Fruit fly (Drosophila melanogaster) whole organism, embryonic: ENCODE measurements around the gene PAPLA1.

Experiments used
- CG12104 ChIP-seq: fragments of 200-800 bp; sonication (Bioruptor generic); optimal IDR thresholded peaks from 3 replicates; lab custom pipeline; 2016; ENCODE audit warnings: missing biosample characterization, missing genetic modification characterization
- CG13894 ChIP-seq: fragments of 200-800 bp; sonication (Bioruptor generic); optimal IDR thresholded peaks from 3 replicates; lab custom pipeline; 2018; ENCODE audit warnings: missing biosample characterization, mild to moderate bottlenecking, missing genetic modification characterization, moderate library complexity
- CG14441 ChIP-seq: fragments of 200-800 bp; sonication (Bioruptor generic); IDR thresholded peaks from 2 replicates; pipeline ENCODE4 v1.3.6; 2022; ENCODE audit warnings: missing biosample characterization, missing genetic modification characterization
- CG15073 ChIP-seq: fragments of 200-800 bp; sonication (Bioruptor generic); optimal IDR thresholded peaks from 2 replicates; lab custom pipeline; 2016; ENCODE audit warnings: missing biosample characterization, missing genetic modification characterization
- CG17361 ChIP-seq: fragments of 200-800 bp; sonication (Bioruptor generic); IDR thresholded peaks from 3 replicates; pipeline ENCODE4 v1.3.6; 2022; ENCODE audit warnings: missing biosample characterization, missing genetic modification characterization
- CG17385 ChIP-seq: fragments of 200-800 bp; sonication (Bioruptor generic); optimal IDR thresholded peaks from 3 replicates; lab custom pipeline; 2018; ENCODE audit warnings: missing biosample characterization, mild to moderate bottlenecking, missing genetic modification characterization
- CG17612 ChIP-seq: fragments of 200-800 bp; sonication (Bioruptor generic); IDR thresholded peaks from 2 replicates; pipeline ENCODE4 v1.3.6; 2022; ENCODE audit warnings: missing biosample characterization, missing genetic modification characterization
- CG17829 ChIP-seq: fragments of 200-800 bp; optimal IDR thresholded peaks from 2 replicates; lab custom pipeline; 2019; ENCODE audit warnings: missing biosample characterization, mild to moderate bottlenecking, missing genetic modification characterization, moderate library complexity
- CG18262 ChIP-seq: fragments of 200-800 bp; optimal IDR thresholded peaks from 3 replicates; lab custom pipeline; 2019; ENCODE audit warnings: missing biosample characterization, mild to moderate bottlenecking, missing genetic modification characterization, moderate library complexity
- CG2678 ChIP-seq: fragments of 200-800 bp; sonication (Bioruptor generic); optimal IDR thresholded peaks from 3 replicates; lab custom pipeline; 2019; ENCODE audit warnings: missing biosample characterization, mild to moderate bottlenecking, missing genetic modification characterization, moderate library complexity
- CG3847 ChIP-seq: fragments of 200-800 bp; sonication (Bioruptor generic); IDR thresholded peaks from 2 replicates; pipeline ENCODE4 v1.3.6; 2022; ENCODE audit warnings: missing biosample characterization, missing genetic modification characterization
- CG4820 ChIP-seq: fragments of 200-800 bp; sonication (Bioruptor generic); optimal IDR thresholded peaks from 3 replicates; lab custom pipeline; 2016; ENCODE audit warnings: missing biosample characterization, missing genetic modification characterization
- CG7987 ChIP-seq: fragments of 200-800 bp; sonication (Bioruptor generic); optimal IDR thresholded peaks from 2 replicates; lab custom pipeline; 2018; ENCODE audit warnings: missing biosample characterization, mild to moderate bottlenecking, missing genetic modification characterization, moderate library complexity
- CG8944 ChIP-seq: fragments of 200-800 bp; sonication (Bioruptor generic); optimal IDR thresholded peaks from 3 replicates; lab custom pipeline; 2016; ENCODE audit warnings: missing biosample characterization, missing genetic modification characterization
- CG9215 ChIP-seq: fragments of 200-800 bp; sonication (Bioruptor generic); IDR thresholded peaks from 2 replicates; pipeline ENCODE4 v1.3.6; 2022; ENCODE audit warnings: missing biosample characterization, missing genetic modification characterization
- CG9876 ChIP-seq: fragments of 200-800 bp; sonication (Bioruptor generic); optimal IDR thresholded peaks from 2 replicates; lab custom pipeline; 2016; ENCODE audit warnings: missing biosample characterization, missing genetic modification characterization
- D19B ChIP-seq: fragments of 200-800 bp; sonication (Bioruptor generic); optimal IDR thresholded peaks from 2 replicates; lab custom pipeline; 2017; ENCODE audit warnings: missing biosample characterization, mild to moderate bottlenecking, missing genetic modification characterization
- Fer2 ChIP-seq: fragments of 200-800 bp; sonication (Bioruptor generic); optimal IDR thresholded peaks from 2 replicates; lab custom pipeline; 2018; ENCODE audit warnings: missing biosample characterization, mild to moderate bottlenecking, missing genetic modification characterization, moderate library complexity
- Hr3 ChIP-seq: fragments of 200-800 bp; sonication (Bioruptor generic); optimal IDR thresholded peaks from 3 replicates; lab custom pipeline; 2016; ENCODE audit warnings: missing biosample characterization, missing genetic modification characterization
- Lim3 ChIP-seq: fragments of 200-800 bp; sonication (Bioruptor generic); IDR thresholded peaks from 2 replicates; pipeline ENCODE4 v1.3.6; 2022; ENCODE audit warnings: missing biosample characterization, missing genetic modification characterization
- Sin3A ChIP-seq: fragments of >200 bp; optimal IDR thresholded peaks from 2 replicates; lab custom pipeline; 2018
- Six4 ChIP-seq: fragments of 200-800 bp; sonication (Bioruptor generic); optimal IDR thresholded peaks from 2 replicates; lab custom pipeline; 2016; ENCODE audit warnings: missing biosample characterization, missing genetic modification characterization
- Vsx1 ChIP-seq: fragments of 200-800 bp; sonication (Bioruptor generic); optimal IDR thresholded peaks from 2 replicates; lab custom pipeline; 2017; ENCODE audit warnings: missing biosample characterization, mild to moderate bottlenecking, missing genetic modification characterization, missing genetic modification reagents
- ara ChIP-seq: fragments of 200-800 bp; sonication (Bioruptor generic); IDR thresholded peaks from 2 replicates; pipeline ENCODE4 v1.3.6; 2022; ENCODE audit warnings: missing biosample characterization, missing genetic modification characterization
- bcd ChIP-seq: fragments of 200-800 bp; sonication (Bioruptor generic); optimal IDR thresholded peaks from 2 replicates; lab custom pipeline; 2017; ENCODE audit warnings: missing biosample characterization, mild to moderate bottlenecking, missing genetic modification characterization
- bigmax ChIP-seq: fragments of 200-800 bp; sonication (Bioruptor generic); optimal IDR thresholded peaks from 2 replicates; lab custom pipeline; 2018; ENCODE audit warnings: missing biosample characterization, mild to moderate bottlenecking, missing genetic modification characterization
- bsh ChIP-seq, 2 experiments: fragments of 200-800 bp; sonication (Bioruptor generic); optimal IDR thresholded peaks; 2 replicates each; lab custom pipeline; 2017 to 2018; ENCODE audit warnings: mild to moderate bottlenecking in 2 of 2, missing biosample characterization in 2 of 2, missing genetic modification characterization in 2 of 2, moderate library complexity in 1 of 2
- cad ChIP-seq: fragments of >200 bp; optimal IDR thresholded peaks from 2 replicates; lab custom pipeline; 2017; ENCODE audit warnings: missing biosample characterization, missing genetic modification characterization
- cato ChIP-seq: fragments of 200-800 bp; sonication (Bioruptor generic); optimal IDR thresholded peaks from 2 replicates; lab custom pipeline; 2016; ENCODE audit warnings: missing biosample characterization, missing genetic modification characterization, borderline replicate concordance
- chm ChIP-seq: fragments of 200-800 bp; sonication (Bioruptor generic); IDR thresholded peaks from 2 replicates; pipeline ENCODE4 v1.3.6; 2022; ENCODE audit warnings: missing biosample characterization, missing genetic modification characterization
- ci ChIP-seq: fragments of 200-800 bp; sonication (Bioruptor generic); IDR thresholded peaks from 3 replicates; pipeline ENCODE4 v1.3.6; 2022; ENCODE audit warnings: missing biosample characterization, missing genetic modification characterization
- dimm ChIP-seq: fragments of 200-800 bp; sonication (Bioruptor generic); IDR thresholded peaks from 2 replicates; pipeline ENCODE4 v1.3.6; 2022; ENCODE audit warnings: missing biosample characterization, missing genetic modification characterization
- dm ChIP-seq: fragments of 200-800 bp; sonication (Bioruptor generic); optimal IDR thresholded peaks from 3 replicates; lab custom pipeline; 2016; ENCODE audit warnings: missing biosample characterization, missing genetic modification characterization
- exex ChIP-seq: fragments of 200-800 bp; sonication (Bioruptor generic); optimal IDR thresholded peaks from 4 replicates; lab custom pipeline; 2018; ENCODE audit warnings: missing biosample characterization, mild to moderate bottlenecking, missing genetic modification characterization, moderate library complexity
- fd102C ChIP-seq: fragments of 200-800 bp; sonication (Bioruptor generic); optimal IDR thresholded peaks from 2 replicates; lab custom pipeline; 2018; ENCODE audit warnings: missing biosample characterization, mild to moderate bottlenecking, missing genetic modification characterization, moderate library complexity
- fd3F ChIP-seq: fragments of 200-800 bp; sonication (Bioruptor generic); optimal IDR thresholded peaks from 2 replicates; lab custom pipeline; 2018; ENCODE audit warnings: missing biosample characterization, mild to moderate bottlenecking, missing genetic modification characterization, moderate library complexity
- fd96Cb ChIP-seq: fragments of 200-800 bp; sonication (Bioruptor generic); optimal IDR thresholded peaks from 2 replicates; lab custom pipeline; 2018; ENCODE audit warnings: missing biosample characterization, mild to moderate bottlenecking, missing genetic modification characterization, moderate library complexity
- gem ChIP-seq: fragments of 200-800 bp; sonication (Bioruptor generic); optimal IDR thresholded peaks from 2 replicates; lab custom pipeline; 2019; ENCODE audit warnings: missing biosample characterization, mild to moderate bottlenecking, missing genetic modification characterization, moderate library complexity
- her ChIP-seq: fragments of 200-800 bp; sonication (Bioruptor generic); optimal IDR thresholded peaks from 2 replicates; lab custom pipeline; 2016; ENCODE audit warnings: missing biosample characterization, missing genetic modification characterization
- knrl ChIP-seq: fragments of 200-800 bp; sonication (Bioruptor generic); IDR thresholded peaks from 3 replicates; pipeline ENCODE4 v1.3.6; 2022; ENCODE audit warnings: missing biosample characterization, missing genetic modification characterization; ENCODE audit not compliant: partially characterized antibody
- mam ChIP-seq: fragments of 200-800 bp; sonication (Bioruptor generic); optimal IDR thresholded peaks from 3 replicates; lab custom pipeline; 2016; ENCODE audit warnings: missing biosample characterization, missing genetic modification characterization
- pnt ChIP-seq: fragments of 200-800 bp; sonication (Bioruptor generic); optimal IDR thresholded peaks from 3 replicates; lab custom pipeline; 2016; ENCODE audit warnings: missing biosample characterization, missing genetic modification characterization
- pzg ChIP-seq: fragments of 200-800 bp; sonication (Bioruptor generic); optimal IDR thresholded peaks from 3 replicates; lab custom pipeline; 2018; ENCODE audit warnings: missing biosample characterization, mild to moderate bottlenecking, missing genetic modification characterization, moderate library complexity
- salm ChIP-seq: fragments of 200-800 bp; sonication (Bioruptor generic); optimal IDR thresholded peaks from 2 replicates; lab custom pipeline; 2018; ENCODE audit warnings: missing biosample characterization, mild to moderate bottlenecking, missing genetic modification characterization
- slp2 ChIP-seq: fragments of 200-800 bp; sonication (Bioruptor generic); optimal IDR thresholded peaks from 2 replicates; lab custom pipeline; 2016; ENCODE audit warnings: missing biosample characterization, missing genetic modification characterization
- sqz ChIP-seq: fragments of 200-800 bp; sonication (Bioruptor generic); optimal IDR thresholded peaks from 3 replicates; lab custom pipeline; 2018; ENCODE audit warnings: missing biosample characterization, mild to moderate bottlenecking, missing genetic modification characterization
- tap ChIP-seq: fragments of 200-800 bp; optimal IDR thresholded peaks from 3 replicates; lab custom pipeline; 2019; ENCODE audit warnings: missing biosample characterization, mild to moderate bottlenecking, missing genetic modification characterization, moderate library complexity
- trh ChIP-seq: fragments of 200-800 bp; sonication (Bioruptor generic); optimal IDR thresholded peaks from 2 replicates; lab custom pipeline; 2016; ENCODE audit warnings: missing biosample characterization, missing genetic modification characterization
- unpg ChIP-seq: fragments of 200-800 bp; sonication (Bioruptor generic); optimal IDR thresholded peaks from 3 replicates; lab custom pipeline; 2018; ENCODE audit warnings: missing biosample characterization, mild to moderate bottlenecking, missing genetic modification characterization, moderate library complexity
- vfl ChIP-seq: fragments of 200-800 bp; sonication (Bioruptor generic); optimal IDR thresholded peaks from 2 replicates; lab custom pipeline; 2016; ENCODE audit warnings: missing biosample characterization, missing genetic modification characterization
- vvl ChIP-seq: fragments of 200-800 bp; sonication (Bioruptor generic); IDR thresholded peaks from 2 replicates; pipeline ENCODE4 v1.3.6; 2022; ENCODE audit warnings: missing biosample characterization, missing genetic modification characterization
- yki ChIP-seq: fragments of >200 bp; optimal IDR thresholded peaks from 3 replicates; lab custom pipeline; 2018

PAPLA1 gene

dm6 chr2L:8159498-8159897 lies at the start of gene PAPLA1, which contains the start of gene Rbsn-5 (continued):
- TF ChIP-seq vvl (GFP tag; lab: Robert Waterston, UW): peak; percentile 95
- TF ChIP-seq mam (GFP tag; lab: Kevin White, UChicago): peak; percentile 98
- peak; percentile 94 for TF ChIP-seq CG13894
- TF ChIP-seq bcd (GFP tag; lab: Kevin White, UChicago): peak; percentile 96
- TF ChIP-seq cad (GFP tag; lab: Kevin White, UChicago): no peak
- peak; percentile 89 for TF ChIP-seq CG9215 (GFP tag; lab: Robert Waterston, UW)
- TF ChIP-seq Sin3A (lab: Kevin White, UChicago): peak; percentile 25
- peak; percentile 96 for TF ChIP-seq pnt (GFP tag; lab: Kevin White, UChicago)
- peak; percentile 93 for TF ChIP-seq exex (tag; lab: Kevin White, UChicago)
- peak; percentile 96 for TF ChIP-seq CG8944
- peak; percentile 90 for TF ChIP-seq CG12104 (GFP tag; lab: Kevin White, UChicago)
- no peak for TF ChIP-seq bigmax (GFP tag; lab: Kevin White, UChicago)
- peak; percentile 58; the same call in 1 of the 2 replicates for TF ChIP-seq Lim3 (GFP tag; lab: Robert Waterston, UW)
- no peak for TF ChIP-seq fd102C
- TF ChIP-seq Fer2 (tag; lab: Kevin White, UChicago): peak; percentile 91
- TF ChIP-seq Six4 (GFP tag; lab: Kevin White, UChicago): peak; percentile 94
- peak; percentile 93 for TF ChIP-seq CG17829
- peak; percentile 92 for TF ChIP-seq her (GFP tag; lab: Kevin White, UChicago)
- TF ChIP-seq vfl (GFP tag; lab: Kevin White, UChicago): peak; percentile 94
- TF ChIP-seq dimm (GFP tag; lab: Robert Waterston, UW): peak; percentile 73
- TF ChIP-seq fd96Cb (tag; lab: Kevin White, UChicago): peak; percentile 94
- TF ChIP-seq tap (tag; lab: Kevin White, UChicago): peak; percentile 85
- TF ChIP-seq gem (tag; lab: Kevin White, UChicago): peak; percentile 96
- peak; percentile 93 for TF ChIP-seq CG9876 (GFP tag; lab: Kevin White, UChicago)
- TF ChIP-seq CG2678: peak; percentile 95
- TF ChIP-seq chm (GFP tag; lab: Robert Waterston, UW): peak; percentile 91
- TF ChIP-seq knrl (GFP tag; lab: Robert Waterston, UW): peak; percentile 28; the same call in 1 of the 3 replicates
- TF ChIP-seq CG17612 (GFP tag; lab: Robert Waterston, UW): peak; percentile 88
- TF ChIP-seq slp2 (GFP tag; lab: Kevin White, UChicago): peak; percentile 92
- TF ChIP-seq bsh (GFP tag; optimal IDR thresholded peaks at IDR 0.05; lab: Kevin White, UChicago): peak; percentile 82 to 95
- peak; percentile 81 for TF ChIP-seq trh (GFP tag; lab: Kevin White, UChicago)
- peak; percentile 93 for TF ChIP-seq unpg (GFP tag; lab: Kevin White, UChicago)
- peak; percentile 90 for TF ChIP-seq ara (GFP tag; lab: Robert Waterston, UW)
- TF ChIP-seq fd3F (GFP tag; lab: Kevin White, UChicago): peak; percentile 88
- TF ChIP-seq sqz (GFP tag; lab: Kevin White, UChicago): peak; percentile 80
- TF ChIP-seq CG14441 (GFP tag; lab: Robert Waterston, UW): peak; percentile 96
- TF ChIP-seq CG18262 (tag; lab: Kevin White, UChicago): peak; percentile 90
- TF ChIP-seq Hr3 (GFP tag; lab: Kevin White, UChicago): peak; percentile 95
- TF ChIP-seq CG17385: peak; percentile 100
- TF ChIP-seq cato (GFP tag; lab: Kevin White, UChicago): peak; percentile 92
- TF ChIP-seq CG15073 (GFP tag; lab: Kevin White, UChicago): peak; percentile 49
- peak; percentile 78 for TF ChIP-seq D19B (GFP tag; lab: Kevin White, UChicago)
- peak; percentile 90 for TF ChIP-seq CG3847 (GFP tag; lab: Robert Waterston, UW)
- peak; percentile 95 for TF ChIP-seq CG17361
- TF ChIP-seq Vsx1: peak; percentile 81
- peak; percentile 92 for TF ChIP-seq ci (GFP tag; lab: Robert Waterston, UW)
- peak; percentile 45 for TF ChIP-seq yki (lab: Kevin White, UChicago)
- TF ChIP-seq salm: peak; percentile 82
- peak; percentile 94 for TF ChIP-seq CG4820 (GFP tag; lab: Kevin White, UChicago)
- peak; percentile 82 for TF ChIP-seq pzg (GFP tag; lab: Kevin White, UChicago)
- TF ChIP-seq dm (GFP tag; lab: Kevin White, UChicago): peak; percentile 89
- TF ChIP-seq CG7987 (GFP tag; lab: Kevin White, UChicago): peak; percentile 81
